Worm (Caenorhabditis elegans) whole organism, young adult: ENCODE measurements around the gene M116.5.

Experiments
- F10E7.11 ChIP-seq: sonication (generic microtip); optimal IDR thresholded peaks from 2 replicates; lab custom pipeline; 2017; ENCODE audit warnings: mild to moderate bottlenecking, missing genetic modification characterization, moderate library complexity, missing compliant biosample characterization
- F57A8.1 ChIP-seq: fragments of 200-800 bp; sonication (Bioruptor generic); optimal IDR thresholded peaks from 2 replicates; lab custom pipeline; 2018; ENCODE audit warnings: mild to moderate bottlenecking, missing genetic modification characterization, moderate library complexity, missing compliant biosample characterization
- F57C9.4 ChIP-seq: sonication (generic microtip); optimal IDR thresholded peaks from 2 replicates; lab custom pipeline; 2017; ENCODE audit warnings: mild to moderate bottlenecking, missing genetic modification characterization, missing compliant biosample characterization
- akir-1 ChIP-seq: fragments of 200-800 bp; sonication (Bioruptor generic); optimal IDR thresholded peaks from 2 replicates; lab custom pipeline; 2018; ENCODE audit warnings: mild to moderate bottlenecking, missing genetic modification characterization, moderate library complexity, missing compliant biosample characterization
- ama-1 ChIP-seq, 3 experiments: fragments of 150-350 bp in 1 of 3; sonication (generic microtip) in 2 of 3; optimal IDR thresholded peaks; 2 replicates each; lab custom pipeline; 2014 to 2018; ENCODE audit warnings: missing biosample characterization in 2 of 3, missing genetic modification characterization in 2 of 3, missing genetic modification reagents in 2 of 3
- egrh-3 ChIP-seq: fragments of 200-800 bp; sonication (Bioruptor generic); IDR thresholded peaks from 2 replicates; pipeline ENCODE4 v1.3.6; 2022; ENCODE audit warnings: missing genetic modification reagents, missing genetic modification characterization, missing compliant biosample characterization
- lin-35 ChIP-seq, 3 experiments: fragments of 150-350 bp in 2 of 3; sonication (generic microtip) in 1 of 3; optimal IDR thresholded peaks; 2 replicates each; lab custom pipeline; 2014 to 2018; ENCODE audit warnings: missing biosample characterization in 3 of 3, missing genetic modification characterization in 3 of 3, missing genetic modification reagents in 3 of 3
- zfh-2 ChIP-seq: fragments of 200-800 bp; sonication (Bioruptor generic); conservative IDR thresholded peaks from 2 replicates; pipeline ENCODE4 v1.3.6; 2022; ENCODE audit warnings: missing genetic modification reagents, missing genetic modification characterization, missing compliant biosample characterization

DNA sequence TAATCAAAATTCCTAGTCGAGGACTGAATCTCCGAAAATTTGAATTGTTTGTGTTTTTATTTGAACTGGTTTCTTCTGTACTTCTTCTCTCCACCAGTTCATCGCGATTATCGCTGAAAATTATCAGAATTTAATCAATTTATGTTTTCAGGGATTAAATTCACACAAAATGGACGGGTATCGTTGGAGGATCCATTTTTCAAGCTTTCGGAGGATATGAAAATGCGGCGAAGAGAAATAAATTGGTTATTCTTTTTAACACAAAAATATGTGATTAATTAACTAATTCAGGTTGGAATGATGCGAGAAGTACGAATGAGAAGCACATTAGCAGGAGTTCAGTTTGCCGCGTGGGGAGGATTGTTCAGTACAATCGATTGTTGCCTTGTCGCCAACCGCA is 24.5 kb downstream of the M116.5 start, which contains the start of gene timm-17B.2:
- no peak for TF ChIP-seq akir-1 (GFP tag; lab: Kevin White, UChicago)
- TF ChIP-seq egrh-3 (GFP tag; lab: Robert Waterston, UW) = no peak
- no peak for TF ChIP-seq F10E7.11 (tag; lab: Kevin White, UChicago)
- no peak for TF ChIP-seq ama-1 (optimal IDR thresholded peaks at IDR 0.05; lab: Kevin White, UChicago)
- TF ChIP-seq ama-1 (GFP tag; optimal IDR thresholded peaks at IDR 0.05; lab: Kevin White, UChicago) = no peak
- TF ChIP-seq F57C9.4 (tag; lab: Kevin White, UChicago) = no peak
- no peak for TF ChIP-seq lin-35 (GFP tag; optimal IDR thresholded peaks at IDR 0.05; lab: Kevin White, UChicago)
- TF ChIP-seq F57A8.1 (GFP tag; lab: Kevin White, UChicago) = no peak
- TF ChIP-seq zfh-2 (GFP tag; lab: Robert Waterston, UW) = no peak
